Worm (Caenorhabditis elegans) whole organism, early embryonic: ENCODE measurements around the gene R07E5.17.

Experiments
- F13C5.2 ChIP-seq: sonication (generic microtip); optimal IDR thresholded peaks from 2 replicates; lab custom pipeline; 2017; ENCODE audit warnings: mild to moderate bottlenecking, missing genetic modification characterization, inconsistent platforms, missing compliant biosample characterization
- aly-1 ChIP-seq: sonication (generic microtip); optimal IDR thresholded peaks from 2 replicates; lab custom pipeline; 2016; ENCODE audit warnings: missing genetic modification characterization, missing compliant biosample characterization
- ama-1 ChIP-seq: fragments of 150-350 bp; optimal IDR thresholded peaks from 2 replicates; lab custom pipeline; 2014
- ets-7 ChIP-seq: sonication (generic microtip); optimal IDR thresholded peaks from 2 replicates; lab custom pipeline; 2016; ENCODE audit warnings: missing genotype, missing genetic modification characterization, missing compliant biosample characterization
- flt-1 ChIP-seq: fragments of 200-800 bp; sonication (Bioruptor generic); IDR thresholded peaks from 2 replicates; pipeline ENCODE4 v1.3.6; 2022; ENCODE audit warnings: missing genetic modification characterization, missing compliant biosample characterization
- hnd-1 ChIP-seq: sonication (generic microtip); optimal IDR thresholded peaks from 2 replicates; lab custom pipeline; 2016; ENCODE audit warnings: missing genetic modification characterization, missing compliant biosample characterization
- pes-1 ChIP-seq: fragments of 200-800 bp; sonication (Bioruptor generic); IDR thresholded peaks from 2 replicates; pipeline ENCODE4 v1.3.6; 2022; ENCODE audit warnings: missing genetic modification reagents, missing genetic modification characterization, missing compliant biosample characterization

Gene R07E5.17

ce11 chrIII:4356384-4356783 is 47.9 kb downstream of the R07E5.17 start, which contains the start of gene mnp-1:
TSS of gene mnp-1 (plus strand) at chrIII:4356594.
- TF ChIP-seq hnd-1 (tag; lab: Kevin White, UChicago) (no peak), flt-1 (GFP tag; lab: Robert Waterston, UW) (no peak), ets-7 (no peak), pes-1 (GFP tag; lab: Robert Waterston, UW) (no peak), aly-1 (no peak), F13C5.2 (tag; lab: Kevin White, UChicago) (no peak), ama-1 (lab: Kevin White, UChicago) (no peak)
